Worm (Caenorhabditis elegans) whole organism, L3 larva: ENCODE data around the gene cnk-1.
A peak's percentile ranks its signal among the peaks of the same experiment; 100 is the strongest.

Source experiments
- ZK546.5 ChIP-seq: sonication (generic microtip); optimal IDR thresholded peaks from 2 replicates; lab custom pipeline; 2017; ENCODE audit warnings: missing biosample characterization, missing genetic modification characterization
- aly-2 ChIP-seq: fragments of 150-350 bp; optimal IDR thresholded peaks from 2 replicates; lab custom pipeline; 2014; ENCODE audit warnings: missing biosample characterization, missing genetic modification characterization
- ama-1 ChIP-seq: fragments of 150-350 bp; optimal IDR thresholded peaks from 2 replicates; lab custom pipeline; 2018
- ceh-16 ChIP-seq: sonication (generic microtip); optimal IDR thresholded peaks from 2 replicates; lab custom pipeline; 2017; ENCODE audit warnings: missing biosample characterization, missing genetic modification characterization
- ceh-28 ChIP-seq: fragments of 150-350 bp; optimal IDR thresholded peaks from 2 replicates; lab custom pipeline; 2014; ENCODE audit warnings: missing biosample characterization, missing genetic modification reagents, missing genetic modification characterization
- ceh-9 ChIP-seq: sonication (generic microtip); optimal IDR thresholded peaks from 2 replicates; lab custom pipeline; 2018; ENCODE audit warnings: missing biosample characterization, missing genetic modification characterization
- daf-12 ChIP-seq: fragments of 150-350 bp; optimal IDR thresholded peaks from 2 replicates; lab custom pipeline; 2014; ENCODE audit warnings: missing biosample characterization, missing genetic modification reagents, missing genetic modification characterization
- egl-27 ChIP-seq: sonication (generic microtip); optimal IDR thresholded peaks from 4 replicates; lab custom pipeline; 2017; ENCODE audit warnings: missing biosample characterization, missing genetic modification reagents, missing genetic modification characterization
- egl-5 ChIP-seq: fragments of 150-350 bp; optimal IDR thresholded peaks from 2 replicates; lab custom pipeline; 2017; ENCODE audit warnings: missing biosample characterization, missing genetic modification reagents, missing genetic modification characterization, inconsistent platforms
- elt-1 ChIP-seq: fragments of 150-350 bp; optimal IDR thresholded peaks from 2 replicates; lab custom pipeline; 2014; ENCODE audit warnings: missing biosample characterization, missing genetic modification characterization
- elt-2 ChIP-seq: sonication (generic microtip); optimal IDR thresholded peaks from 2 replicates; lab custom pipeline; 2016; ENCODE audit warnings: missing genetic modification reagents, mild to moderate bottlenecking, missing genetic modification characterization, missing compliant biosample characterization
- elt-3 ChIP-seq, 3 experiments: fragments of 150-350 bp in 1 of 3; sonication (generic microtip) in 2 of 3; optimal IDR thresholded peaks; 2 replicates in 2 of 3; 4 replicates in 1 of 3; lab custom pipeline; 2014 to 2017; ENCODE audit warnings: missing biosample characterization in 3 of 3, missing genetic modification characterization in 3 of 3
- eor-1 ChIP-seq, 2 experiments: fragments of 150-350 bp; optimal IDR thresholded peaks; 2 replicates each; lab custom pipeline; 2014 to 2018; ENCODE audit warnings: missing biosample characterization in 2 of 2, missing genetic modification characterization in 2 of 2
- fkh-10 ChIP-seq: sonication (generic microtip); optimal IDR thresholded peaks from 2 replicates; lab custom pipeline; 2017; ENCODE audit warnings: missing biosample characterization, missing genetic modification reagents, missing genetic modification characterization
- fkh-2 ChIP-seq: fragments of 150-350 bp; optimal IDR thresholded peaks from 2 replicates; lab custom pipeline; 2014; ENCODE audit warnings: missing biosample characterization, missing genetic modification reagents, missing genetic modification characterization
- fos-1 ChIP-seq: fragments of 150-350 bp; optimal IDR thresholded peaks from 2 replicates; lab custom pipeline; 2014; ENCODE audit warnings: missing biosample characterization, missing genetic modification characterization
- hmg-11 ChIP-seq: sonication (generic microtip); optimal IDR thresholded peaks from 2 replicates; lab custom pipeline; 2016; ENCODE audit warnings: missing genetic modification characterization, missing compliant biosample characterization
- jun-1 ChIP-seq: fragments of 150-350 bp; optimal IDR thresholded peaks from 2 replicates; lab custom pipeline; 2014; ENCODE audit warnings: missing biosample characterization, missing genetic modification reagents, missing genetic modification characterization
- lin-39 ChIP-seq: fragments of 150-350 bp; optimal IDR thresholded peaks from 2 replicates; lab custom pipeline; 2018; ENCODE audit warnings: missing biosample characterization, missing genetic modification reagents, missing genetic modification characterization
- mdl-1 ChIP-seq: fragments of 150-350 bp; optimal IDR thresholded peaks from 2 replicates; lab custom pipeline; 2014; ENCODE audit warnings: missing biosample characterization, missing genetic modification characterization
- mml-1 ChIP-seq: fragments of 150-350 bp; sonication (generic microtip); optimal IDR thresholded peaks from 3 replicates; lab custom pipeline; 2014; ENCODE audit warnings: missing biosample characterization, missing genetic modification characterization
- nhr-11 ChIP-seq: fragments of 150-350 bp; optimal IDR thresholded peaks from 2 replicates; lab custom pipeline; 2014; ENCODE audit warnings: missing biosample characterization, missing genetic modification characterization
- nhr-12 ChIP-seq: fragments of 150-350 bp; optimal IDR thresholded peaks from 2 replicates; lab custom pipeline; 2014; ENCODE audit warnings: missing biosample characterization, missing genetic modification characterization
- nhr-23 ChIP-seq: fragments of 150-350 bp; optimal IDR thresholded peaks from 2 replicates; lab custom pipeline; 2014; ENCODE audit warnings: missing biosample characterization, missing genetic modification reagents, missing genetic modification characterization
- nhr-237 ChIP-seq: fragments of 150-350 bp; optimal IDR thresholded peaks from 2 replicates; lab custom pipeline; 2014; ENCODE audit warnings: missing biosample characterization, missing genetic modification characterization
- nhr-25 ChIP-seq: sonication (generic microtip); optimal IDR thresholded peaks from 2 replicates; lab custom pipeline; 2017; ENCODE audit warnings: missing biosample characterization, missing genetic modification characterization
- nhr-43 ChIP-seq: sonication (generic microtip); optimal IDR thresholded peaks from 2 replicates; lab custom pipeline; 2016; ENCODE audit warnings: mild to moderate bottlenecking, missing genetic modification characterization, missing compliant biosample characterization; ENCODE audit not compliant: poor library complexity, severe bottlenecking
- nhr-67 ChIP-seq: fragments of 150-350 bp; optimal IDR thresholded peaks from 2 replicates; lab custom pipeline; 2014; ENCODE audit warnings: missing biosample characterization, missing genetic modification characterization
- nhr-76 ChIP-seq: fragments of 150-350 bp; sonication (generic microtip); optimal IDR thresholded peaks from 5 replicates; lab custom pipeline; 2014; ENCODE audit warnings: missing biosample characterization, missing genetic modification characterization
- nhr-77 ChIP-seq: fragments of 150-350 bp; optimal IDR thresholded peaks from 2 replicates; lab custom pipeline; 2014; ENCODE audit warnings: missing biosample characterization, missing genetic modification characterization
- pha-4 ChIP-seq: fragments of 150-350 bp; optimal IDR thresholded peaks from 2 replicates; lab custom pipeline; 2014; ENCODE audit warnings: missing biosample characterization, missing genetic modification reagents, missing genetic modification characterization
- sea-2 ChIP-seq: fragments of 150-350 bp; sonication (generic microtip); optimal IDR thresholded peaks from 4 replicates; lab custom pipeline; 2014; ENCODE audit warnings: missing biosample characterization, missing genetic modification reagents, missing genetic modification characterization
- snpc-4 ChIP-seq: fragments of 150-350 bp; optimal IDR thresholded peaks from 2 replicates; lab custom pipeline; 2014; ENCODE audit warnings: missing biosample characterization, missing genetic modification characterization
- tbx-2 ChIP-seq: sonication (generic microtip); optimal IDR thresholded peaks from 2 replicates; lab custom pipeline; 2016; ENCODE audit warnings: mild to moderate bottlenecking, missing genetic modification characterization, missing compliant biosample characterization
- unc-39 ChIP-seq: sonication (generic microtip); optimal IDR thresholded peaks from 4 replicates; lab custom pipeline; 2017; ENCODE audit warnings: missing biosample characterization, missing genetic modification characterization
- zag-1 ChIP-seq: fragments of 150-350 bp; optimal IDR thresholded peaks from 2 replicates; lab custom pipeline; 2014; ENCODE audit warnings: missing biosample characterization, missing genetic modification characterization
- ztf-11 ChIP-seq: fragments of 150-350 bp; optimal IDR thresholded peaks from 2 replicates; lab custom pipeline; 2014; ENCODE audit warnings: missing biosample characterization, missing genetic modification characterization
- ztf-4 ChIP-seq: fragments of 150-350 bp; optimal IDR thresholded peaks from 2 replicates; lab custom pipeline; 2014; ENCODE audit warnings: missing biosample characterization, missing genetic modification characterization

The cnk-1 gene

ce11 chrIII:10285623-10286022, 14.6 kb downstream of the cnk-1 start, which contains the start of gene K10G9.2:
K10G9.2 (plus strand) TSS chrIII:10285923.
- TF ChIP-seq egl-27 (tag; lab: Kevin White, UChicago) (no peak), aly-2 (tag; lab: Kevin White, UChicago) (no peak), nhr-43 (tag; lab: Kevin White, UChicago) (no peak), ama-1 (no peak), ztf-4 (no peak), ztf-11 (tag; lab: Kevin White, UChicago) (no peak), lin-39 (tag; lab: Kevin White, UChicago) (no peak), nhr-12 (tag; lab: Kevin White, UChicago) (no peak), unc-39 (tag; lab: Kevin White, UChicago) (no peak), eor-1 (tag; optimal IDR thresholded peaks at IDR 0.05; lab: Kevin White, UChicago) (no peak), fkh-10 (GFP tag; lab: Kevin White, UChicago) (no peak), nhr-237 (tag; lab: Kevin White, UChicago) (no peak)

ce11 chrIII:10289790-10290189, 18.7 kb downstream of the cnk-1 start:
- TF ChIP-seq nhr-43 (tag; lab: Kevin White, UChicago), result peak; percentile 24
- no peak for TF ChIP-seq sea-2 (GFP tag; lab: Kevin White, UChicago)

ce11 chrIII:10290541-10290940, 19.5 kb downstream of the cnk-1 start:
- TF ChIP-seq nhr-23 (tag; lab: Kevin White, UChicago) (peak; percentile 47), eor-1 (tag; optimal IDR thresholded peaks at IDR 0.05; lab: Kevin White, UChicago) (no peak), nhr-77 (tag; lab: Kevin White, UChicago) (no peak), snpc-4 (tag; lab: Kevin White, UChicago) (no peak), nhr-43 (tag; lab: Kevin White, UChicago) (peak; percentile 63)

- no peak for TF ChIP-seq mml-1
- peak in 1 of 3 experiments; percentile 56 for TF ChIP-seq elt-3 (tag; optimal IDR thresholded peaks at IDR 0.05; lab: Kevin White, UChicago)
- TF ChIP-seq, all 47 proteins: peak for 1
These were observed 22.3 kb downstream of the cnk-1 start for ce11 chrIII:10293362-10293761.

- no peak for TF ChIP-seq fos-1
- no peak for TF ChIP-seq fkh-2 (tag; lab: Kevin White, UChicago)
- TF ChIP-seq ceh-28, result no peak
- no peak for TF ChIP-seq mml-1
- TF ChIP-seq nhr-76 (tag; lab: Kevin White, UChicago), result no peak
- no peak for TF ChIP-seq egl-5
- no peak for TF ChIP-seq sea-2 (GFP tag; lab: Kevin White, UChicago)
- no peak for TF ChIP-seq pha-4
- no peak for TF ChIP-seq mdl-1 (tag; lab: Kevin White, UChicago)
- no peak for TF ChIP-seq elt-2 (tag; lab: Kevin White, UChicago)
- no peak for TF ChIP-seq tbx-2 (tag; lab: Kevin White, UChicago)
- no peak for TF ChIP-seq nhr-25 (tag; lab: Kevin White, UChicago)
- TF ChIP-seq elt-3 (tag; optimal IDR thresholded peaks at IDR 0.05; lab: Kevin White, UChicago), result no peak
- TF ChIP-seq nhr-237 (tag; lab: Kevin White, UChicago), result no peak
- TF ChIP-seq nhr-12 (tag; lab: Kevin White, UChicago), result no peak
- TF ChIP-seq unc-39 (tag; lab: Kevin White, UChicago), result no peak
- TF ChIP-seq ceh-9 (tag; lab: Kevin White, UChicago), result no peak
- no peak for TF ChIP-seq egl-27 (tag; lab: Kevin White, UChicago)
- TF ChIP-seq hmg-11 (tag; lab: Kevin White, UChicago), result no peak
These were observed 22.9 kb downstream of the cnk-1 start for ce11 chrIII:10293946-10294345.

DNA sequence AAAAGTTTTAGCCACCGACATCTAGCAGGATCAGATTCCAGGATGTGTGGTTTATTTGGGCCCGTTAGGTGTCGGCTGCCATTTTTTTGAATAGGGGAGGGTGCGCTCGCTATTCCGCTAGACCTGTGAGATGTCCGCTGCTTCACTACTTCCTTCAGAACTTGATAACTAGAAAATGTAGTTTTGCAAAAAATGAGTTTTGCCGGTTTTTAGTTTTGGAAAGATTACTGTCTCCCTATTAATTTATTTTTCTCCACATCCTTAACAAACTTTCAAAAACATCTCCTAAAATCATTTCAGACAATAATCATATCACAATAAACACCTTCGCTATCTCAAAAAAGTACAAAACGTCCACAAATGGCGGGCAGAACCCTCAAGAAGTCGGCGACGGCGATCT, 23.8 kb downstream of the cnk-1 start, which contains the start of gene vglu-2:
Gene vglu-2 (plus strand): TSS at position 301 of the 400 bp plus-strand sequence.
- no peak for TF ChIP-seq elt-1
- no peak for TF ChIP-seq daf-12
- no peak for TF ChIP-seq jun-1
- TF ChIP-seq ceh-16 (tag; lab: Kevin White, UChicago), result no peak
- no peak for TF ChIP-seq snpc-4 (tag; lab: Kevin White, UChicago)
- TF ChIP-seq nhr-67 (tag; lab: Kevin White, UChicago), result no peak
- TF ChIP-seq ZK546.5 (tag; lab: Kevin White, UChicago), result no peak
- TF ChIP-seq ztf-11 (tag; lab: Kevin White, UChicago), result no peak
- no peak for TF ChIP-seq nhr-11
- no peak for TF ChIP-seq zag-1 (tag; lab: Kevin White, UChicago)
- no peak for TF ChIP-seq nhr-237 (tag; lab: Kevin White, UChicago)
